Worm (Caenorhabditis elegans) whole organism, L1 larva: Measurements from ENCODE around the gene F16B12.1.
"Not testable (repeated sequence)": the region's sequence is repeated elsewhere in the genome, so short reads cannot be mapped to it uniquely, and the experiment has no call there.

Source experiments
- ceh-82 ChIP-seq, 3 experiments: fragments of 150-350 bp in 1 of 3; sonication (generic microtip) in 2 of 3; optimal IDR thresholded peaks; 2 replicates each; lab custom pipeline; 2014 to 2017; ENCODE audit warnings: missing biosample characterization in 3 of 3, missing genetic modification characterization in 3 of 3
- lin-35 ChIP-seq, 2 experiments: fragments of 150-350 bp; optimal IDR thresholded peaks; 2 replicates each; lab custom pipeline; 2014; ENCODE audit warnings: missing biosample characterization in 2 of 2, missing genetic modification characterization in 2 of 2, missing genetic modification reagents in 2 of 2
- nhr-20 ChIP-seq: sonication (generic microtip); optimal IDR thresholded peaks from 2 replicates; lab custom pipeline; 2016; ENCODE audit warnings: mild to moderate bottlenecking, missing genetic modification characterization, missing compliant biosample characterization
- nhr-77 ChIP-seq: fragments of 150-350 bp; optimal IDR thresholded peaks from 2 replicates; lab custom pipeline; 2014; ENCODE audit warnings: missing biosample characterization, missing genetic modification characterization
- unc-62 ChIP-seq: fragments of 150-350 bp; optimal IDR thresholded peaks from 2 replicates; lab custom pipeline; 2014; ENCODE audit warnings: missing biosample characterization, missing genetic modification reagents, missing genetic modification characterization

DNA sequence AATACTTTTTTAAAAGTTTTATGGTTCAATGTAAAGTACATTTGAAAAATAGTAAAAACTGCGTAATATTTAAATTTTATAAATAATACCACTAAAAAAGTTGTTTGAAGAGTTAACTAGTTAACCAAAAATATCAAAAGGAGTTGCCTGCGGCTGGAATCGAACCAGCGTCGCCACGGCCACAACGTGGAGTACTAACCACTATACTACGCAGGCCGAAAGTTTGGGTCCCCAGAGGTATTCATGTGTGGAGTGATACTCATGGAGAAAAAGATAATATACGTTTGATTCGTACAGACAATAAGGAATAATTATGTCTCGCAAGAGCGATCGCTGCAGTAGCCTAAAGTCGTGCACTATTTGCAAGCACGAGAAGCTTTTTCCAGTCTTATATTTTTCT, 51.5 kb downstream of the F16B12.1 start:
- not testable (repeated sequence) for TF ChIP-seq unc-62; ceh-82 (tag; optimal IDR thresholded peaks at IDR 0.05; lab: Kevin White, UChicago); lin-35 (GFP tag; optimal IDR thresholded peaks at IDR 0.05; lab: Kevin White, UChicago); nhr-77 (tag; lab: Kevin White, UChicago)
- peak; percentile 15 for TF ChIP-seq nhr-20 (tag; lab: Kevin White, UChicago)
